Worm (Caenorhabditis elegans) whole organism, L1 larva: ENCODE results near the gene srlf-23.

Experiments used
- fos-1 ChIP-seq: fragments of 150-350 bp; optimal IDR thresholded peaks from 2 replicates; lab custom pipeline; 2014; ENCODE audit warnings: missing biosample characterization, missing genetic modification characterization
- skn-1 ChIP-seq: fragments of 150-350 bp; optimal IDR thresholded peaks from 2 replicates; lab custom pipeline; 2014; ENCODE audit warnings: missing biosample characterization, missing genetic modification characterization
- tbx-2 ChIP-seq: sonication (generic microtip); optimal IDR thresholded peaks from 2 replicates; lab custom pipeline; 2016; ENCODE audit warnings: missing genetic modification characterization, missing compliant biosample characterization

ce11 chrV:884324-884723 is 9.0 kb downstream of the srlf-23 start, which contains the start of gene srj-38:
- no peak for TF ChIP-seq tbx-2 (tag; lab: Kevin White, UChicago)
- no peak for TF ChIP-seq skn-1 (tag; lab: Kevin White, UChicago)
- no peak for TF ChIP-seq fos-1
